Fruit fly (Drosophila melanogaster) whole organism, embryonic: ENCODE results near the gene scpr-A.
A peak's percentile ranks its signal among the peaks of the same experiment; 100 is the strongest.

Experiments
- BEAF-32 ChIP-seq: fragments of 200-800 bp; sonication (Bioruptor generic); optimal IDR thresholded peaks from 3 replicates; lab custom pipeline; 2017; ENCODE audit warnings: missing biosample characterization, missing genetic modification characterization, mild to moderate bottlenecking, moderate library complexity, missing genetic modification reagents
- BtbVII ChIP-seq: fragments of 200-800 bp; sonication (Bioruptor generic); optimal IDR thresholded peaks from 3 replicates; lab custom pipeline; 2017; ENCODE audit warnings: missing biosample characterization, mild to moderate bottlenecking, missing genetic modification characterization
- CG10267 ChIP-seq: fragments of 200-800 bp; sonication (Bioruptor generic); optimal IDR thresholded peaks from 2 replicates; lab custom pipeline; 2018; ENCODE audit warnings: missing biosample characterization, mild to moderate bottlenecking, missing genetic modification characterization, moderate library complexity
- CG10462 ChIP-seq: fragments of 200-800 bp; sonication (Bioruptor generic); optimal IDR thresholded peaks from 2 replicates; lab custom pipeline; 2016; ENCODE audit warnings: missing biosample characterization, missing genetic modification characterization
- CG12104 ChIP-seq: fragments of 200-800 bp; sonication (Bioruptor generic); optimal IDR thresholded peaks from 3 replicates; lab custom pipeline; 2016; ENCODE audit warnings: missing biosample characterization, missing genetic modification characterization
- CG13287 ChIP-seq: fragments of 200-800 bp; sonication (Bioruptor generic); IDR thresholded peaks from 2 replicates; pipeline ENCODE4 v1.3.6; 2022; ENCODE audit warnings: missing biosample characterization, missing genetic modification characterization; ENCODE audit not compliant: partially characterized antibody
- CG14667 ChIP-seq: fragments of 200-800 bp; sonication (Bioruptor generic); IDR thresholded peaks from 2 replicates; pipeline ENCODE4 v1.3.6; 2022; ENCODE audit warnings: missing biosample characterization, missing genetic modification characterization
- CG14710 ChIP-seq: fragments of 200-800 bp; sonication (Bioruptor generic); optimal IDR thresholded peaks from 3 replicates; lab custom pipeline; 2019; ENCODE audit warnings: missing biosample characterization, mild to moderate bottlenecking, missing genetic modification characterization, moderate library complexity
- CG1603 ChIP-seq: fragments of 200-800 bp; sonication (Bioruptor generic); optimal IDR thresholded peaks from 2 replicates; lab custom pipeline; 2019; ENCODE audit warnings: missing biosample characterization, mild to moderate bottlenecking, missing genetic modification characterization, moderate library complexity
- CG17359 ChIP-seq: fragments of 200-800 bp; sonication (Bioruptor generic); optimal IDR thresholded peaks from 3 replicates; lab custom pipeline; 2018; ENCODE audit warnings: missing biosample characterization, mild to moderate bottlenecking, missing genetic modification characterization, moderate library complexity
- CG17385 ChIP-seq: fragments of 200-800 bp; sonication (Bioruptor generic); optimal IDR thresholded peaks from 3 replicates; lab custom pipeline; 2018; ENCODE audit warnings: missing biosample characterization, mild to moderate bottlenecking, missing genetic modification characterization
- CG32532 ChIP-seq: fragments of 200-800 bp; sonication (Bioruptor generic); IDR thresholded peaks from 2 replicates; pipeline ENCODE4 v1.3.6; 2022; ENCODE audit warnings: missing biosample characterization, missing genetic modification characterization
- CG34422 ChIP-seq: fragments of 200-800 bp; sonication (Bioruptor generic); IDR thresholded peaks from 3 replicates; pipeline ENCODE4 v1.3.6; 2022; ENCODE audit warnings: missing biosample characterization, missing genetic modification characterization
- CG6272 ChIP-seq: fragments of 200-800 bp; sonication (Bioruptor generic); IDR thresholded peaks from 2 replicates; pipeline ENCODE4 v1.3.6; 2022; ENCODE audit warnings: missing biosample characterization, missing genetic modification characterization
- CG6813 ChIP-seq: fragments of 200-800 bp; sonication (Bioruptor generic); optimal IDR thresholded peaks from 2 replicates; lab custom pipeline; 2017; ENCODE audit warnings: missing biosample characterization, missing genetic modification characterization, mild to moderate bottlenecking, moderate library complexity, missing genetic modification reagents
- CG7556 ChIP-seq: fragments of 200-800 bp; sonication (Bioruptor generic); optimal IDR thresholded peaks from 2 replicates; lab custom pipeline; 2017; ENCODE audit warnings: missing biosample characterization, mild to moderate bottlenecking, missing genetic modification characterization
- D19A ChIP-seq: fragments of 200-800 bp; optimal IDR thresholded peaks from 3 replicates; lab custom pipeline; 2019; ENCODE audit warnings: missing biosample characterization, mild to moderate bottlenecking, missing genetic modification characterization, moderate library complexity
- Dp ChIP-seq: fragments of 200-800 bp; sonication (Bioruptor generic); optimal IDR thresholded peaks from 2 replicates; lab custom pipeline; 2018; ENCODE audit warnings: missing biosample characterization, mild to moderate bottlenecking, missing genetic modification characterization, moderate library complexity
- E2f2 ChIP-seq: fragments of 200-800 bp; sonication (Bioruptor generic); IDR thresholded peaks from 2 replicates; pipeline ENCODE4 v1.3.6; 2022; ENCODE audit warnings: missing biosample characterization, missing genetic modification characterization
- Ets97D ChIP-seq: fragments of 200-800 bp; sonication (Bioruptor generic); optimal IDR thresholded peaks from 3 replicates; lab custom pipeline; 2016; ENCODE audit warnings: missing biosample characterization, missing genetic modification characterization
- HmgZ ChIP-seq: fragments of 200-800 bp; sonication (Bioruptor generic); optimal IDR thresholded peaks from 2 replicates; lab custom pipeline; 2018; ENCODE audit warnings: missing biosample characterization, mild to moderate bottlenecking, missing genetic modification characterization
- MBD-R2 ChIP-seq: fragments of 200-800 bp; sonication (Bioruptor generic); IDR thresholded peaks from 2 replicates; pipeline ENCODE4 v1.3.6; 2022; ENCODE audit warnings: missing biosample characterization, missing genetic modification characterization
- MESR4 ChIP-seq: fragments of 200-800 bp; sonication (Bioruptor generic); optimal IDR thresholded peaks from 2 replicates; lab custom pipeline; 2018; ENCODE audit warnings: missing biosample characterization, mild to moderate bottlenecking, missing genetic modification characterization, moderate library complexity
- Myb ChIP-seq: fragments of 200-800 bp; sonication (Bioruptor generic); optimal IDR thresholded peaks from 2 replicates; lab custom pipeline; 2016; ENCODE audit warnings: missing biosample characterization, missing genetic modification characterization
- Pdp1 ChIP-seq, 2 experiments: fragments of 200-800 bp; sonication (Bioruptor generic); optimal IDR thresholded peaks; 3 replicates each; lab custom pipeline; 2016; ENCODE audit warnings: missing biosample characterization in 2 of 2, missing genetic modification characterization in 2 of 2, mild to moderate bottlenecking in 1 of 2, moderate library complexity in 1 of 2
- Rfx ChIP-seq: fragments of 200-800 bp; sonication (Bioruptor generic); IDR thresholded peaks from 2 replicates; pipeline ENCODE4 v1.3.6; 2022; ENCODE audit warnings: missing biosample characterization, missing genetic modification characterization
- Spps ChIP-seq: fragments of 200-800 bp; sonication (Bioruptor generic); optimal IDR thresholded peaks from 2 replicates; lab custom pipeline; 2018; ENCODE audit warnings: missing biosample characterization, mild to moderate bottlenecking, missing genetic modification characterization
- Trl ChIP-seq, 3 experiments: fragments of >200 bp in 2 of 3; fragments of 200-800 bp in 1 of 3; sonication (Bioruptor generic) in 1 of 3; optimal IDR thresholded peaks; 2 replicates in 1 of 3; 3 replicates in 2 of 3; lab custom pipeline; 2016 to 2017; ENCODE audit warnings: missing biosample characterization in 1 of 3, missing genetic modification characterization in 1 of 3
- YL-1 ChIP-seq: fragments of 200-800 bp; sonication (Bioruptor generic); optimal IDR thresholded peaks from 3 replicates; lab custom pipeline; 2017; ENCODE audit warnings: missing biosample characterization, mild to moderate bottlenecking, missing genetic modification characterization
- bbx ChIP-seq: fragments of 200-800 bp; sonication (Bioruptor generic); IDR thresholded peaks from 2 replicates; pipeline ENCODE4 v1.3.6; 2022; ENCODE audit warnings: missing biosample characterization, missing genetic modification characterization; ENCODE audit not compliant: partially characterized antibody
- bsh ChIP-seq, 2 experiments: fragments of 200-800 bp; sonication (Bioruptor generic); optimal IDR thresholded peaks; 2 replicates each; lab custom pipeline; 2017 to 2018; ENCODE audit warnings: mild to moderate bottlenecking in 2 of 2, missing biosample characterization in 2 of 2, missing genetic modification characterization in 2 of 2, moderate library complexity in 1 of 2
- chm ChIP-seq: fragments of 200-800 bp; sonication (Bioruptor generic); IDR thresholded peaks from 2 replicates; pipeline ENCODE4 v1.3.6; 2022; ENCODE audit warnings: missing biosample characterization, missing genetic modification characterization
- crp ChIP-seq, 2 experiments: fragments of 200-800 bp; sonication (Bioruptor generic); optimal IDR thresholded peaks; 2 replicates in 1 of 2; 3 replicates in 1 of 2; lab custom pipeline; 2017; ENCODE audit warnings: missing biosample characterization in 2 of 2, missing genetic modification characterization in 2 of 2, mild to moderate bottlenecking in 1 of 2, moderate library complexity in 1 of 2
- dm ChIP-seq: fragments of 200-800 bp; sonication (Bioruptor generic); optimal IDR thresholded peaks from 3 replicates; lab custom pipeline; 2016; ENCODE audit warnings: missing biosample characterization, missing genetic modification characterization
- gfzf ChIP-seq: fragments of 200-800 bp; sonication (Bioruptor generic); optimal IDR thresholded peaks from 2 replicates; lab custom pipeline; 2016; ENCODE audit warnings: missing biosample characterization, mild to moderate bottlenecking, missing genetic modification characterization, moderate library complexity
- hth ChIP-seq: fragments of >200 bp; optimal IDR thresholded peaks from 2 replicates; lab custom pipeline; 2017; ENCODE audit warnings: inconsistent platforms
- ken ChIP-seq: fragments of 200-800 bp; sonication (Bioruptor generic); IDR thresholded peaks from 3 replicates; pipeline ENCODE4 v1.3.6; 2022; ENCODE audit warnings: missing biosample characterization, missing genetic modification characterization
- mld ChIP-seq: fragments of 200-800 bp; sonication (Bioruptor generic); IDR thresholded peaks from 3 replicates; pipeline ENCODE4 v1.3.6; 2022; ENCODE audit warnings: missing biosample characterization, missing genetic modification characterization; ENCODE audit not compliant: partially characterized antibody
- nmo ChIP-seq: fragments of 200-800 bp; sonication (Bioruptor generic); optimal IDR thresholded peaks from 2 replicates; lab custom pipeline; 2018; ENCODE audit warnings: missing biosample characterization, mild to moderate bottlenecking, missing genetic modification characterization, moderate library complexity
- onecut ChIP-seq: fragments of 200-800 bp; sonication (Bioruptor generic); IDR thresholded peaks from 2 replicates; pipeline ENCODE4 v1.3.6; 2022; ENCODE audit warnings: missing biosample characterization, missing genetic modification characterization
- pan ChIP-seq, 4 experiments: fragments of >200 bp in 3 of 4; fragments of 200-800 bp in 1 of 4; sonication (Bioruptor generic) in 1 of 4; optimal IDR thresholded peaks in 3 of 4; IDR thresholded peaks in 1 of 4; 2 replicates each; pipeline versions ENCODE4 v1.3.6 to Lab custom; 2017 to 2022; ENCODE audit warnings: missing biosample characterization in 2 of 4, missing genetic modification characterization in 2 of 4, mixed read lengths in 1 of 4
- pzg ChIP-seq: fragments of 200-800 bp; sonication (Bioruptor generic); optimal IDR thresholded peaks from 3 replicates; lab custom pipeline; 2018; ENCODE audit warnings: missing biosample characterization, mild to moderate bottlenecking, missing genetic modification characterization, moderate library complexity
- repo ChIP-seq: fragments of 200-800 bp; sonication (Bioruptor generic); optimal IDR thresholded peaks from 2 replicates; lab custom pipeline; 2016; ENCODE audit warnings: missing biosample characterization, missing genetic modification characterization
- sob ChIP-seq: fragments of 200-800 bp; sonication (Bioruptor generic); IDR thresholded peaks from 2 replicates; pipeline ENCODE4 v1.3.6; 2022; ENCODE audit warnings: missing biosample characterization, missing genetic modification characterization
- stwl ChIP-seq: fragments of 200-800 bp; sonication (Bioruptor generic); optimal IDR thresholded peaks from 3 replicates; lab custom pipeline; 2018; ENCODE audit warnings: missing biosample characterization, mild to moderate bottlenecking, missing genetic modification characterization, moderate library complexity
- sug ChIP-seq: fragments of 200-800 bp; optimal IDR thresholded peaks from 2 replicates; lab custom pipeline; 2019; ENCODE audit warnings: missing biosample characterization, mild to moderate bottlenecking, missing genetic modification characterization, moderate library complexity
- tin ChIP-seq: fragments of 200-800 bp; sonication (Bioruptor generic); optimal IDR thresholded peaks from 3 replicates; lab custom pipeline; 2016; ENCODE audit warnings: missing biosample characterization, missing genetic modification characterization
- yki ChIP-seq: fragments of >200 bp; optimal IDR thresholded peaks from 3 replicates; lab custom pipeline; 2018

scpr-A gene

DNA sequence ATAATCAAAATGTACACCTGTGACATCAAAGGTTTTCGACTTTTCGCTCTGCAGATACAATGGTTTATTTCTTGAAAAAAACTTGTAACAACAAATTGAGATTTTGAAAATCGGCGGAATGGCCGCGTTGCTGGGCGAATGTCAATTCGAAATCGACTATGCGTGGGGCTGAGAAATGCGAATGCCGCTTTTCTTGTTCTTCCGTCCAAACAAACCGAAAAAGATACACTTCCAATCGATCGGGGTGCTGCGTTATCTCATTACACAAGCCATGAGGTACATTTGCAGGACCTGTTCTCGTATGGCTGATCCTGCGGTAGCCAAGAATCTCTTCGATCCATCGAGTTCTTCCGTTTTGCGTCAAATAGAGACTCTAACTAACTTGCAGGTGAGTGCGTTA, 3.4 kb upstream of the scpr-A start, which contains the start of gene CG31388:
CG31388 (plus strand) TSS at position 218 of the 400 bp plus-strand sequence.
- TF ChIP-seq E2f2 (GFP tag; lab: Robert Waterston, UW) = peak; percentile 93
- peak; percentile 83 for TF ChIP-seq MESR4 (GFP tag; lab: Kevin White, UChicago)
- peak in 1 of 2 experiments; percentile 49 for TF ChIP-seq crp (GFP tag; optimal IDR thresholded peaks at IDR 0.05; lab: Kevin White, UChicago)
- peak; percentile 28; the same call in 1 of the 2 replicates for TF ChIP-seq CG13287 (GFP tag; lab: Robert Waterston, UW)
- TF ChIP-seq gfzf (GFP tag; lab: Kevin White, UChicago) = peak; percentile 16
- peak; percentile 32; the same call in 1 of the 2 replicates for TF ChIP-seq onecut (GFP tag; lab: Robert Waterston, UW)
- peak; percentile 63 for TF ChIP-seq YL-1 (GFP tag; lab: Kevin White, UChicago)
- peak; percentile 23 for TF ChIP-seq dm (GFP tag; lab: Kevin White, UChicago)
- no peak for TF ChIP-seq Trl (optimal IDR thresholded peaks at IDR 0.05; lab: Kevin White, UChicago)
- TF ChIP-seq Trl (GFP tag; optimal IDR thresholded peaks at IDR 0.05; lab: Kevin White, UChicago) = no peak
- peak; percentile 27 for TF ChIP-seq HmgZ (tag; lab: Kevin White, UChicago)
- peak; percentile 44 for TF ChIP-seq Ets97D (GFP tag; lab: Kevin White, UChicago)
- peak; percentile 19; the same call in 1 of the 2 replicates for TF ChIP-seq bbx
- no peak for TF ChIP-seq chm (GFP tag; lab: Robert Waterston, UW)
- TF ChIP-seq yki = peak; percentile 20
- TF ChIP-seq ken (GFP tag; lab: Robert Waterston, UW) = no peak
- peak; percentile 54; the same call in 1 of the 3 replicates for TF ChIP-seq CG34422 (GFP tag; lab: Robert Waterston, UW)
- no peak for TF ChIP-seq CG10462 (GFP tag; lab: Kevin White, UChicago)
- TF ChIP-seq CG14710 (tag; lab: Kevin White, UChicago) = peak; percentile 95
- peak; percentile 31 for TF ChIP-seq CG1603
- TF ChIP-seq BEAF-32 (GFP tag; lab: Kevin White, UChicago) = peak; percentile 23
- TF ChIP-seq stwl (tag; lab: Kevin White, UChicago) = peak; percentile 48
- peak; percentile 71 for TF ChIP-seq pzg (GFP tag; lab: Kevin White, UChicago)
- no peak for TF ChIP-seq CG17359 (tag; lab: Kevin White, UChicago)
- peak; percentile 61 for TF ChIP-seq Myb (GFP tag; lab: Kevin White, UChicago)
- peak; percentile 98 for TF ChIP-seq D19A (tag; lab: Kevin White, UChicago)
- TF ChIP-seq MBD-R2 (GFP tag; lab: Robert Waterston, UW) = peak; percentile 85
- no peak for TF ChIP-seq hth (lab: Kevin White, UChicago)
- peak; percentile 91 for TF ChIP-seq Dp (GFP tag; lab: Kevin White, UChicago)
- TF ChIP-seq tin (GFP tag; lab: Kevin White, UChicago) = no peak
- TF ChIP-seq CG17385 (GFP tag; lab: Kevin White, UChicago) = peak; percentile 98
- peak in 1 of 2 experiments; percentile 9 for TF ChIP-seq Pdp1 (GFP tag; optimal IDR thresholded peaks at IDR 0.05; lab: Kevin White, UChicago)
- peak; percentile 96 for TF ChIP-seq sug (tag; lab: Kevin White, UChicago)
- TF ChIP-seq pan (optimal IDR thresholded peaks at IDR 0.05; lab: Kevin White, UChicago) = no peak
- peak in 1 of 2 experiments; percentile 23 for TF ChIP-seq pan (GFP tag; optimal IDR thresholded peaks at IDR 0.05 in 1 of 2, IDR thresholded peaks at IDR 0.05 in 1 of 2)
- TF ChIP-seq CG14667 (GFP tag; lab: Robert Waterston, UW) = no peak
- TF ChIP-seq, all 482 proteins: peak for 26

- TF ChIP-seq sob (GFP tag; lab: Robert Waterston, UW) = peak; percentile 55; the same call in 1 of the 2 replicates
- TF ChIP-seq mld (GFP tag; lab: Robert Waterston, UW) = no peak
- peak; percentile 21 for TF ChIP-seq CG12104 (GFP tag; lab: Kevin White, UChicago)
- peak; percentile 66 for TF ChIP-seq Rfx (GFP tag; lab: Robert Waterston, UW)
- TF ChIP-seq CG6813 = peak; percentile 53
- TF ChIP-seq Spps (tag; lab: Kevin White, UChicago) = no peak
- no peak for TF ChIP-seq repo (GFP tag; lab: Kevin White, UChicago)
- TF ChIP-seq BtbVII (GFP tag; lab: Kevin White, UChicago) = peak; percentile 84
- TF ChIP-seq bsh (GFP tag; optimal IDR thresholded peaks at IDR 0.05; lab: Kevin White, UChicago) = no peak
- peak; percentile 47 for TF ChIP-seq CG7556
- TF ChIP-seq CG10267 (tag; lab: Kevin White, UChicago) = peak; percentile 34
- TF ChIP-seq CG32532 (GFP tag; lab: Robert Waterston, UW) = peak; percentile 44; the same call in 1 of the 2 replicates
- TF ChIP-seq CG6272 (GFP tag; lab: Robert Waterston, UW) = no peak
- peak; percentile 48 for TF ChIP-seq nmo (GFP tag; lab: Kevin White, UChicago)
Measured at dm6 chr3R:11243057-11243740, 2.2 kb downstream of the scpr-A start.
